Worm (Caenorhabditis elegans): ENCODE measurements around the gene acer-1.

DNA sequence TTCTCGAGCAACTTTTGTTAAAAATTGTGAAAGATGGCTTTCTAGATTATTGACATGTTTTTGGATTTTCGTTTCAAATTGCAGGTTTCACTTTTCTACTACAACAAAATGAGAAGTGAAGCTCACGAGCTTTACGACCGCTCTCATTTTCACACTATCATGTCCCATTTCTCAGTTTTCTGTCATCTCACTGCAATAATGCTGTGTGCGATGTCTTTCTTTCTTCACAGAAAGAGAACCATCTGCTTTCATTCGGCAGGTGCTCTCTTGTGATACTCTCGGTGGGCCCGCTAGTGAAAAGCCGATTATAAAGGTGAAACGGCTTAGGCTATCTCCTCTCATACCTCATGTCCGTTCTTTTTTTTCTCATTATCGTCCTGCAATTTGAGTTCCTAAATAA lies 47.0 kb downstream of the acer-1 start:
- TF ChIP-seq tab-1 (GFP tag; IDR thresholded peaks at IDR 0.05) (no peak), T22C8.4 (GFP tag; IDR thresholded peaks at IDR 0.05) (no peak), flt-1 (GFP tag; IDR thresholded peaks at IDR 0.05) (0 out of 2 replicates have a peak, but pooled peaks have one; percentile 14), ztf-23 (GFP tag; IDR thresholded peaks at IDR 0.05) (no peak)

Measured in whole organism, midembryonic.